Fruit fly (Drosophila melanogaster): ENCODE measurements around the gene atilla.

DNA sequence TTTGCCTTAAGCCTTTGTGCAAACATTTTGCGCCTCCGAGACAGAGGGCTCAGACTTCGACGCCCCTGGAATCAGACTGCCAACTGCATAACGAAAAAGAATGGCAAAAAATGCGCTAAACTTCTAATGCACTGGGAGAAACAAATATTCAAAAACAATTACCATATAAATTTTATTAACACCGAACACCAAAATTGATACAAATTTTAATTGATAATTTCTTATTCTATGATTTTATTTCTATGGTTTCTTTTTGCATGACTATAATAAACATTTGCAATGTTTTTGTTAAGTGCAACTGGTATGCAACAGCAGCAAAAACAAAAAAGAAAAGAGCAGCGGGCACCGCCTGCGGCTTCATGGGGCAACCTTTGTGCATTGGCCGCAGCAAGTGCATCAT is 15.3 kb upstream of the atilla start:
- TF ChIP-seq tx (GFP tag; optimal IDR thresholded peaks at IDR 0.05), result no peak
- no peak for TF ChIP-seq Abd-B (GFP tag; optimal IDR thresholded peaks at IDR 0.05)
- TF ChIP-seq grn (GFP tag; optimal IDR thresholded peaks at IDR 0.05), result no peak
- no peak for TF ChIP-seq Trl (optimal IDR thresholded peaks at IDR 0.05)
- TF ChIP-seq Trl (GFP tag; optimal IDR thresholded peaks at IDR 0.05), result no peak
- TF ChIP-seq CG10431 (GFP tag; optimal IDR thresholded peaks at IDR 0.05), result no peak
- TF ChIP-seq ham (GFP tag; IDR thresholded peaks at IDR 0.05), result no peak
- TF ChIP-seq CG3407 (GFP tag; optimal IDR thresholded peaks at IDR 0.05), result no peak
- TF ChIP-seq Dfd (GFP tag; optimal IDR thresholded peaks at IDR 0.05), result no peak
- no peak for TF ChIP-seq Dbx (GFP tag; IDR thresholded peaks at IDR 0.05)
- no peak for TF ChIP-seq ci (GFP tag; IDR thresholded peaks at IDR 0.05)
- TF ChIP-seq CG2202 (tag; optimal IDR thresholded peaks at IDR 0.05), result no peak

Data from whole organism, embryonic.